Worm (Caenorhabditis elegans) whole organism, L1 larva: ENCODE measurements around the gene Y54G2A.18.

Source experiments
- ama-1 ChIP-seq: fragments of 150-350 bp; optimal IDR thresholded peaks from 2 replicates; lab custom pipeline; 2014
- ces-1 ChIP-seq: fragments of 150-350 bp; optimal IDR thresholded peaks from 2 replicates; lab custom pipeline; 2014; ENCODE audit warnings: missing biosample characterization, missing genetic modification reagents, missing genetic modification characterization
- fkh-10 ChIP-seq: sonication (generic microtip); optimal IDR thresholded peaks from 2 replicates; lab custom pipeline; 2017; ENCODE audit warnings: missing biosample characterization, missing genetic modification reagents, missing genetic modification characterization
- fos-1 ChIP-seq: fragments of 150-350 bp; optimal IDR thresholded peaks from 2 replicates; lab custom pipeline; 2014; ENCODE audit warnings: missing biosample characterization, missing genetic modification characterization
- hlh-4 ChIP-seq: sonication (generic microtip); optimal IDR thresholded peaks from 2 replicates; lab custom pipeline; 2016; ENCODE audit warnings: mild to moderate bottlenecking, missing genetic modification characterization, missing compliant biosample characterization
- hpl-2 ChIP-seq: fragments of 150-350 bp; optimal IDR thresholded peaks from 2 replicates; lab custom pipeline; 2014; ENCODE audit warnings: missing biosample characterization, missing genetic modification reagents, missing genetic modification characterization
- lin-13 ChIP-seq: fragments of 150-350 bp; optimal IDR thresholded peaks from 2 replicates; lab custom pipeline; 2014; ENCODE audit warnings: missing biosample characterization, missing genetic modification reagents, missing genetic modification characterization
- mab-9 ChIP-seq: fragments of 200-800 bp; sonication (Bioruptor generic); IDR thresholded peaks from 2 replicates; pipeline ENCODE4 v1.3.6; 2022; ENCODE audit warnings: missing genetic modification reagents, missing genetic modification characterization, missing compliant biosample characterization
- mdl-1 ChIP-seq, 2 experiments: fragments of 150-350 bp; optimal IDR thresholded peaks; 2 replicates each; lab custom pipeline; 2014 to 2017; ENCODE audit warnings: missing biosample characterization in 2 of 2, missing genetic modification characterization in 2 of 2, inconsistent platforms in 1 of 2
- sox-4 ChIP-seq: sonication (generic microtip); optimal IDR thresholded peaks from 2 replicates; lab custom pipeline; 2016; ENCODE audit warnings: missing genetic modification characterization, missing compliant biosample characterization
- ztf-4 ChIP-seq: fragments of 150-350 bp; optimal IDR thresholded peaks from 2 replicates; lab custom pipeline; 2014; ENCODE audit warnings: missing biosample characterization, missing genetic modification characterization

- TF ChIP-seq lin-13 (GFP tag; lab: Kevin White, UChicago), result no peak
- TF ChIP-seq mdl-1 (tag; optimal IDR thresholded peaks at IDR 0.05; lab: Kevin White, UChicago), result no peak
- no peak for TF ChIP-seq ama-1 (lab: Kevin White, UChicago)
- TF ChIP-seq hpl-2 (GFP tag; lab: Kevin White, UChicago), result no peak
- TF ChIP-seq ztf-4 (tag; lab: Kevin White, UChicago), result no peak
- no peak for TF ChIP-seq sox-4 (tag; lab: Kevin White, UChicago)
- no peak for TF ChIP-seq mab-9 (GFP tag; lab: Robert Waterston, UW)
- no peak for TF ChIP-seq ces-1 (GFP tag; lab: Kevin White, UChicago)
- TF ChIP-seq hlh-4 (tag; lab: Kevin White, UChicago), result no peak
- TF ChIP-seq fkh-10 (GFP tag; lab: Kevin White, UChicago), result no peak
- TF ChIP-seq fos-1 (tag; lab: Kevin White, UChicago), result no peak
Observed at ce11 chrIV:2851625-2852024, 40.7 kb downstream of the Y54G2A.18 start.
